Worm (Caenorhabditis elegans) whole organism, young adult: ENCODE data around the gene W02H5.2.
A peak's percentile ranks its signal among the peaks of the same experiment; 100 is the strongest.

Experiments used
- B0035.1 ChIP-seq: sonication (generic microtip); optimal IDR thresholded peaks from 2 replicates; lab custom pipeline; 2016; ENCODE audit warnings: missing genetic modification characterization, mild to moderate bottlenecking, missing compliant biosample characterization, missing genotype, missing genetic modification reagents
- C06A6.2 ChIP-seq: fragments of 200-800 bp; sonication (Bioruptor generic); conservative IDR thresholded peaks from 2 replicates; pipeline ENCODE4 v1.3.6; 2022; ENCODE audit warnings: missing genetic modification characterization, missing compliant biosample characterization
- F23B12.7 ChIP-seq: sonication (generic microtip); optimal IDR thresholded peaks from 2 replicates; lab custom pipeline; 2017; ENCODE audit warnings: missing genetic modification characterization, mild to moderate bottlenecking, missing compliant biosample characterization, antibody characterized with exemption, moderate library complexity; ENCODE audit not compliant: insufficient read depth
- F39B2.1 ChIP-seq: fragments of 200-800 bp; sonication (Bioruptor generic); IDR thresholded peaks from 2 replicates; pipeline ENCODE4 v1.3.6; 2022; ENCODE audit warnings: missing genetic modification reagents, missing genetic modification characterization, missing compliant biosample characterization
- F52B5.7 ChIP-seq: sonication (generic microtip); optimal IDR thresholded peaks from 2 replicates; lab custom pipeline; 2016; ENCODE audit warnings: mild to moderate bottlenecking, missing genetic modification characterization, missing compliant biosample characterization
- K11D2.4 ChIP-seq: fragments of 200-800 bp; sonication (Bioruptor generic); IDR thresholded peaks from 2 replicates; pipeline ENCODE4 v1.3.6; 2022; ENCODE audit warnings: missing genetic modification reagents, missing genetic modification characterization, missing compliant biosample characterization
- K12H6.12 ChIP-seq: fragments of 200-800 bp; sonication (Bioruptor generic); optimal IDR thresholded peaks from 2 replicates; lab custom pipeline; 2018; ENCODE audit warnings: mild to moderate bottlenecking, missing genetic modification characterization, missing compliant biosample characterization
- T07F8.4 ChIP-seq: sonication (generic microtip); optimal IDR thresholded peaks from 2 replicates; lab custom pipeline; 2016; ENCODE audit warnings: mild to moderate bottlenecking, missing genetic modification characterization, moderate library complexity, missing compliant biosample characterization
- T26A5.8 ChIP-seq: sonication (generic microtip); optimal IDR thresholded peaks from 2 replicates; lab custom pipeline; 2016; ENCODE audit warnings: missing genetic modification characterization, missing compliant biosample characterization
- Y53G8AR.9 ChIP-seq: fragments of 200-800 bp; sonication (Bioruptor generic); conservative IDR thresholded peaks from 2 replicates; pipeline ENCODE4 v1.3.6; 2022; ENCODE audit warnings: missing genetic modification reagents, missing genetic modification characterization, missing compliant biosample characterization
- akir-1 ChIP-seq: fragments of 200-800 bp; sonication (Bioruptor generic); optimal IDR thresholded peaks from 2 replicates; lab custom pipeline; 2018; ENCODE audit warnings: mild to moderate bottlenecking, missing genetic modification characterization, moderate library complexity, missing compliant biosample characterization
- ama-1 ChIP-seq, 3 experiments: fragments of 150-350 bp in 1 of 3; sonication (generic microtip) in 2 of 3; optimal IDR thresholded peaks; 2 replicates each; lab custom pipeline; 2014 to 2018; ENCODE audit warnings: missing biosample characterization in 2 of 3, missing genetic modification characterization in 2 of 3, missing genetic modification reagents in 2 of 3
- attf-3 ChIP-seq: fragments of 200-800 bp; sonication (Bioruptor generic); conservative IDR thresholded peaks from 2 replicates; pipeline ENCODE4 v1.3.6; 2022; ENCODE audit warnings: missing genetic modification reagents, missing genetic modification characterization, missing compliant biosample characterization
- attf-5 ChIP-seq: fragments of 200-800 bp; sonication (Bioruptor generic); optimal IDR thresholded peaks from 2 replicates; lab custom pipeline; 2018; ENCODE audit warnings: mild to moderate bottlenecking, missing genetic modification characterization, missing compliant biosample characterization
- bed-1 ChIP-seq: fragments of 200-800 bp; sonication (Bioruptor generic); IDR thresholded peaks from 2 replicates; pipeline ENCODE4 v1.3.6; 2022; ENCODE audit warnings: missing genetic modification reagents, missing genetic modification characterization, missing compliant biosample characterization
- bed-2 ChIP-seq: fragments of 200-800 bp; sonication (Bioruptor generic); IDR thresholded peaks from 2 replicates; pipeline ENCODE4 v1.3.6; 2022; ENCODE audit warnings: missing genetic modification reagents, missing genetic modification characterization, missing compliant biosample characterization
- cebp-1 ChIP-seq, 2 experiments: fragments of 200-800 bp in 1 of 2; sonication (Bioruptor generic) in 1 of 2; sonication (generic microtip) in 1 of 2; IDR thresholded peaks in 1 of 2; optimal IDR thresholded peaks in 1 of 2; 2 replicates each; pipeline versions ENCODE4 v1.3.6 to Lab custom; 2017 to 2022; ENCODE audit warnings: missing compliant biosample characterization in 2 of 2, missing genetic modification characterization in 2 of 2, mild to moderate bottlenecking in 1 of 2, missing genetic modification reagents in 1 of 2, moderate library complexity in 1 of 2
- cebp-2 ChIP-seq: fragments of 200-800 bp; sonication (Bioruptor generic); IDR thresholded peaks from 2 replicates; pipeline ENCODE4 v1.3.6; 2022; ENCODE audit warnings: missing genetic modification characterization, missing compliant biosample characterization
- ceh-27 ChIP-seq: fragments of 200-800 bp; sonication (Bioruptor generic); optimal IDR thresholded peaks from 2 replicates; lab custom pipeline; 2018; ENCODE audit warnings: mild to moderate bottlenecking, missing genetic modification characterization, moderate library complexity, missing compliant biosample characterization
- ceh-40 ChIP-seq: fragments of 200-800 bp; sonication (Bioruptor generic); IDR thresholded peaks from 2 replicates; pipeline ENCODE4 v1.3.6; 2022; ENCODE audit warnings: missing genetic modification characterization, missing compliant biosample characterization
- chd-7 ChIP-seq: sonication (generic microtip); optimal IDR thresholded peaks from 2 replicates; lab custom pipeline; 2016; ENCODE audit warnings: mild to moderate bottlenecking, missing genetic modification characterization, moderate library complexity, missing compliant biosample characterization
- dpff-1 ChIP-seq: sonication (generic microtip); optimal IDR thresholded peaks from 2 replicates; lab custom pipeline; 2017; ENCODE audit warnings: mild to moderate bottlenecking, missing genetic modification characterization, missing compliant biosample characterization
- egl-44 ChIP-seq: fragments of 200-800 bp; sonication (Bioruptor generic); IDR thresholded peaks from 2 replicates; pipeline ENCODE4 v1.3.6; 2022; ENCODE audit warnings: missing genetic modification reagents, missing genetic modification characterization, missing compliant biosample characterization
- ets-4 ChIP-seq: fragments of 200-800 bp; sonication (Bioruptor generic); optimal IDR thresholded peaks from 2 replicates; lab custom pipeline; 2018; ENCODE audit warnings: mild to moderate bottlenecking, missing genetic modification characterization, missing compliant biosample characterization
- fkh-3 ChIP-seq: sonication (generic microtip); optimal IDR thresholded peaks from 2 replicates; lab custom pipeline; 2016; ENCODE audit warnings: mild to moderate bottlenecking, missing genetic modification characterization, missing compliant biosample characterization
- him-1 ChIP-seq: sonication (generic microtip); optimal IDR thresholded peaks from 2 replicates; lab custom pipeline; 2016; ENCODE audit warnings: missing genotype, missing genetic modification reagents, missing genetic modification characterization, missing compliant biosample characterization
- hlh-26 ChIP-seq: fragments of 200-800 bp; sonication (Bioruptor generic); conservative IDR thresholded peaks from 2 replicates; pipeline ENCODE4 v1.3.6; 2022; ENCODE audit warnings: missing genetic modification reagents, missing genetic modification characterization, missing compliant biosample characterization
- hmg-1.2 ChIP-seq: fragments of 200-800 bp; sonication (Bioruptor generic); IDR thresholded peaks from 2 replicates; pipeline ENCODE4 v1.3.6; 2022; ENCODE audit warnings: missing genetic modification reagents, missing genetic modification characterization, missing compliant biosample characterization
- hmg-20 ChIP-seq: fragments of 200-800 bp; sonication (Bioruptor generic); IDR thresholded peaks from 2 replicates; pipeline ENCODE4 v1.3.6; 2022; ENCODE audit warnings: missing genetic modification reagents, missing genetic modification characterization, missing compliant biosample characterization
- lsy-27 ChIP-seq: sonication (generic microtip); optimal IDR thresholded peaks from 2 replicates; lab custom pipeline; 2017; ENCODE audit warnings: missing genetic modification characterization, mild to moderate bottlenecking, missing compliant biosample characterization, antibody characterized with exemption, missing genotype, borderline replicate concordance; ENCODE audit not compliant: insufficient read depth
- madf-3 ChIP-seq: fragments of 200-800 bp; sonication (Bioruptor generic); IDR thresholded peaks from 2 replicates; pipeline ENCODE4 v1.3.6; 2022; ENCODE audit warnings: missing genetic modification reagents, missing genetic modification characterization, missing compliant biosample characterization
- mes-4 ChIP-seq: sonication (generic microtip); optimal IDR thresholded peaks from 2 replicates; lab custom pipeline; 2016; ENCODE audit warnings: missing genotype, missing genetic modification characterization, missing compliant biosample characterization
- nfyb-1 ChIP-seq: fragments of 200-800 bp; sonication (Bioruptor generic); IDR thresholded peaks from 2 replicates; pipeline ENCODE4 v1.3.6; 2022; ENCODE audit warnings: missing genetic modification reagents, missing genetic modification characterization, missing compliant biosample characterization
- nhr-120 ChIP-seq: fragments of 200-800 bp; sonication (Bioruptor generic); IDR thresholded peaks from 2 replicates; pipeline ENCODE4 v1.3.6; 2022; ENCODE audit warnings: missing genetic modification characterization, missing compliant biosample characterization
- nhr-179 ChIP-seq: sonication (generic microtip); optimal IDR thresholded peaks from 2 replicates; lab custom pipeline; 2016; ENCODE audit warnings: mild to moderate bottlenecking, missing genetic modification characterization, missing compliant biosample characterization
- nhr-80 ChIP-seq: sonication (generic microtip); optimal IDR thresholded peaks from 2 replicates; lab custom pipeline; 2016; ENCODE audit warnings: missing genetic modification characterization, missing compliant biosample characterization
- nhr-90 ChIP-seq: sonication (generic microtip); optimal IDR thresholded peaks from 2 replicates; lab custom pipeline; 2016; ENCODE audit warnings: missing genotype, mild to moderate bottlenecking, missing genetic modification characterization, missing compliant biosample characterization
- pbrm-1 ChIP-seq: fragments of 200-800 bp; sonication (Bioruptor generic); IDR thresholded peaks from 2 replicates; pipeline ENCODE4 v1.3.6; 2022; ENCODE audit warnings: missing genetic modification reagents, missing genetic modification characterization, missing compliant biosample characterization
- pha-4 ChIP-seq: fragments of 150-350 bp; sonication (generic microtip); optimal IDR thresholded peaks from 2 replicates; lab custom pipeline; 2014; ENCODE audit warnings: missing biosample characterization, missing genetic modification reagents, missing genetic modification characterization
- rpc-1 ChIP-seq, 2 experiments: fragments of 150-350 bp in 1 of 2; sonication (generic microtip) in 1 of 2; optimal IDR thresholded peaks; 2 replicates each; lab custom pipeline; 2014 to 2018; ENCODE audit warnings: missing biosample characterization in 1 of 2, missing genetic modification characterization in 1 of 2, missing genetic modification reagents in 1 of 2, missing genotype in 1 of 2
- sdz-38 ChIP-seq: sonication (generic microtip); optimal IDR thresholded peaks from 2 replicates; lab custom pipeline; 2016; ENCODE audit warnings: missing genotype, missing genetic modification characterization, missing compliant biosample characterization
- snpc-1.3 ChIP-seq: sonication (generic microtip); optimal IDR thresholded peaks from 2 replicates; lab custom pipeline; 2017; ENCODE audit warnings: missing genetic modification characterization, mild to moderate bottlenecking, missing compliant biosample characterization, antibody characterized with exemption, moderate library complexity, missing genotype, missing genetic modification reagents; ENCODE audit not compliant: insufficient read depth
- tlf-1 ChIP-seq: fragments of 200-800 bp; sonication (Bioruptor generic); optimal IDR thresholded peaks from 2 replicates; lab custom pipeline; 2018; ENCODE audit warnings: mild to moderate bottlenecking, missing genetic modification characterization, missing compliant biosample characterization
- unc-62 ChIP-seq: fragments of 150-350 bp; optimal IDR thresholded peaks from 2 replicates; lab custom pipeline; 2014; ENCODE audit warnings: missing biosample characterization, missing genetic modification reagents, missing genetic modification characterization
- zfh-2 ChIP-seq: fragments of 200-800 bp; sonication (Bioruptor generic); conservative IDR thresholded peaks from 2 replicates; pipeline ENCODE4 v1.3.6; 2022; ENCODE audit warnings: missing genetic modification reagents, missing genetic modification characterization, missing compliant biosample characterization
- ztf-25 ChIP-seq: fragments of 200-800 bp; sonication (Bioruptor generic); IDR thresholded peaks from 2 replicates; pipeline ENCODE4 v1.3.6; 2022; ENCODE audit warnings: missing genetic modification reagents, missing genetic modification characterization, missing compliant biosample characterization
- ztf-28 ChIP-seq: fragments of 200-800 bp; sonication (Bioruptor generic); IDR thresholded peaks from 2 replicates; pipeline ENCODE4 v1.3.6; 2022; ENCODE audit warnings: missing genetic modification reagents, missing genetic modification characterization, missing compliant biosample characterization

W02H5.2 gene

ce11 chrV:2664525-2665053 lies 25.5 kb downstream of the W02H5.2 start, which contains the start of gene ndx-2 (continued):
- TF ChIP-seq cebp-2 (GFP tag; lab: Robert Waterston, UW) = no peak
- TF ChIP-seq F23B12.7 (tag; lab: Kevin White, UChicago) = peak; percentile 73
- TF ChIP-seq attf-3 (GFP tag; lab: Robert Waterston, UW) = no peak
- TF ChIP-seq nfyb-1 (GFP tag; lab: Robert Waterston, UW) = peak; percentile 78
- peak; percentile 66 for TF ChIP-seq rpc-1 (optimal IDR thresholded peaks at IDR 0.05; lab: Kevin White, UChicago)
- TF ChIP-seq rpc-1 (tag; optimal IDR thresholded peaks at IDR 0.05; lab: Kevin White, UChicago) = peak; percentile 81
- TF ChIP-seq bed-2 (GFP tag; lab: Robert Waterston, UW) = no peak
- no peak for TF ChIP-seq cebp-1 (GFP tag; IDR thresholded peaks at IDR 0.05; lab: Robert Waterston, UW)
- peak; percentile 42 for TF ChIP-seq cebp-1 (tag; optimal IDR thresholded peaks at IDR 0.05; lab: Kevin White, UChicago)
- TF ChIP-seq ama-1 (optimal IDR thresholded peaks at IDR 0.05; lab: Kevin White, UChicago) = no peak
- peak in 1 of 2 experiments; percentile 83 for TF ChIP-seq ama-1 (GFP tag; optimal IDR thresholded peaks at IDR 0.05; lab: Kevin White, UChicago)
- no peak for TF ChIP-seq bed-1 (GFP tag; lab: Robert Waterston, UW)
- peak; percentile 45 for TF ChIP-seq T07F8.4
- TF ChIP-seq F39B2.1 (GFP tag; lab: Robert Waterston, UW) = no peak
- peak; percentile 3 for TF ChIP-seq T26A5.8 (tag; lab: Kevin White, UChicago)
- TF ChIP-seq ceh-27 (GFP tag; lab: Kevin White, UChicago) = peak; percentile 8
- TF ChIP-seq nhr-80 (tag; lab: Kevin White, UChicago) = peak; percentile 13
- TF ChIP-seq ztf-25 (GFP tag; lab: Robert Waterston, UW) = no peak
- TF ChIP-seq dpff-1 (tag; lab: Kevin White, UChicago) = no peak
- no peak for TF ChIP-seq nhr-179 (tag; lab: Kevin White, UChicago)
- no peak for TF ChIP-seq nhr-120 (GFP tag; lab: Robert Waterston, UW)
- no peak for TF ChIP-seq K12H6.12 (tag; lab: Kevin White, UChicago)
- no peak for TF ChIP-seq K11D2.4
- TF ChIP-seq pha-4 (tag; lab: Kevin White, UChicago) = no peak
- TF ChIP-seq hmg-1.2 = peak; percentile 61
- peak; percentile 61 for TF ChIP-seq Y53G8AR.9 (GFP tag; lab: Robert Waterston, UW)
- no peak for TF ChIP-seq unc-62 (GFP tag; lab: Kevin White, UChicago)
- no peak for TF ChIP-seq lsy-27 (tag; lab: Kevin White, UChicago)
- no peak for TF ChIP-seq ets-4
- TF ChIP-seq tlf-1 (GFP tag; lab: Kevin White, UChicago) = no peak
- no peak for TF ChIP-seq B0035.1 (tag; lab: Kevin White, UChicago)
- TF ChIP-seq nhr-90 = peak; percentile 80
- TF ChIP-seq hlh-26 = no peak
- TF ChIP-seq pbrm-1 (GFP tag; lab: Robert Waterston, UW) = 0 out of 2 replicates have a peak, but pooled peaks have one; percentile 20
- no peak; the same call in 1 of the 2 replicates for TF ChIP-seq zfh-2
- TF ChIP-seq ztf-28 = no peak
- TF ChIP-seq chd-7 (tag; lab: Kevin White, UChicago) = no peak
- TF ChIP-seq attf-5 (GFP tag; lab: Kevin White, UChicago) = peak; percentile 55
- no peak for TF ChIP-seq fkh-3 (tag; lab: Kevin White, UChicago)
- peak; percentile 72; the same call in 1 of the 2 replicates for TF ChIP-seq egl-44 (GFP tag; lab: Robert Waterston, UW)
- TF ChIP-seq snpc-1.3 (tag; lab: Kevin White, UChicago) = peak; percentile 50
- 0 out of 2 replicates have a peak, but pooled peaks have one; percentile 35 for TF ChIP-seq hmg-20 (GFP tag; lab: Robert Waterston, UW)
- TF ChIP-seq C06A6.2 (GFP tag; lab: Robert Waterston, UW) = no peak
- TF ChIP-seq sdz-38 (tag; lab: Kevin White, UChicago) = no peak
- TF ChIP-seq F52B5.7 (tag; lab: Kevin White, UChicago) = peak; percentile 68
- TF ChIP-seq him-1 = peak; percentile 47
- no peak for TF ChIP-seq akir-1 (GFP tag; lab: Kevin White, UChicago)
- TF ChIP-seq mes-4 (tag; lab: Kevin White, UChicago) = no peak
- 0 out of 2 replicates have a peak, but pooled peaks have one; percentile 22 for TF ChIP-seq ceh-40 (GFP tag; lab: Robert Waterston, UW)
- peak; percentile 33; the same call in 1 of the 2 replicates for TF ChIP-seq madf-3
